Fruit fly (Drosophila melanogaster) whole organism, embryonic: ENCODE results near the gene Fbp1.

Experiments used
- ATbp ChIP-seq: fragments of 200-800 bp; sonication (Bioruptor generic); optimal IDR thresholded peaks from 2 replicates; lab custom pipeline; 2017; ENCODE audit warnings: missing biosample characterization, mild to moderate bottlenecking, missing genetic modification characterization, missing genetic modification reagents
- CG11696 ChIP-seq: fragments of 200-800 bp; sonication (Bioruptor generic); IDR thresholded peaks from 2 replicates; pipeline ENCODE4 v1.3.6; 2022; ENCODE audit warnings: missing biosample characterization, missing genetic modification characterization
- CG1233 ChIP-seq: fragments of 200-800 bp; sonication (Bioruptor generic); optimal IDR thresholded peaks from 4 replicates; lab custom pipeline; 2018; ENCODE audit warnings: missing biosample characterization, mild to moderate bottlenecking, missing genetic modification characterization
- CG13296 ChIP-seq: fragments of 200-800 bp; sonication (Bioruptor generic); optimal IDR thresholded peaks from 3 replicates; lab custom pipeline; 2018; ENCODE audit warnings: missing biosample characterization, mild to moderate bottlenecking, missing genetic modification characterization
- CG15011 ChIP-seq: fragments of 200-800 bp; sonication (Bioruptor generic); optimal IDR thresholded peaks from 3 replicates; lab custom pipeline; 2018; ENCODE audit warnings: missing biosample characterization, mild to moderate bottlenecking, missing genetic modification characterization
- CG17385 ChIP-seq: fragments of 200-800 bp; sonication (Bioruptor generic); optimal IDR thresholded peaks from 3 replicates; lab custom pipeline; 2018; ENCODE audit warnings: missing biosample characterization, mild to moderate bottlenecking, missing genetic modification characterization
- CG18619 ChIP-seq: fragments of 200-800 bp; sonication (Bioruptor generic); optimal IDR thresholded peaks from 3 replicates; lab custom pipeline; 2017; ENCODE audit warnings: missing biosample characterization, mild to moderate bottlenecking, missing genetic modification characterization
- CG18764 ChIP-seq: fragments of 200-800 bp; sonication (Bioruptor generic); optimal IDR thresholded peaks from 3 replicates; lab custom pipeline; 2016; ENCODE audit warnings: missing biosample characterization, missing genetic modification characterization
- CG30403 ChIP-seq: fragments of 200-800 bp; sonication (Bioruptor generic); optimal IDR thresholded peaks from 3 replicates; lab custom pipeline; 2016; ENCODE audit warnings: missing biosample characterization, missing genetic modification characterization
- CG32767 ChIP-seq: fragments of 200-800 bp; sonication (Bioruptor generic); IDR thresholded peaks from 2 replicates; pipeline ENCODE4 v1.3.6; 2022; ENCODE audit warnings: missing biosample characterization, missing genetic modification characterization
- CG34422 ChIP-seq: fragments of 200-800 bp; sonication (Bioruptor generic); IDR thresholded peaks from 3 replicates; pipeline ENCODE4 v1.3.6; 2022; ENCODE audit warnings: missing biosample characterization, missing genetic modification characterization
- CG6272 ChIP-seq: fragments of 200-800 bp; sonication (Bioruptor generic); IDR thresholded peaks from 2 replicates; pipeline ENCODE4 v1.3.6; 2022; ENCODE audit warnings: missing biosample characterization, missing genetic modification characterization
- CG9797 ChIP-seq: fragments of 200-800 bp; sonication (Bioruptor generic); optimal IDR thresholded peaks from 3 replicates; lab custom pipeline; 2018; ENCODE audit warnings: missing biosample characterization, mild to moderate bottlenecking, missing genetic modification characterization
- CoRest ChIP-seq: fragments of 200-800 bp; sonication (Bioruptor generic); optimal IDR thresholded peaks from 3 replicates; lab custom pipeline; 2018; ENCODE audit warnings: missing biosample characterization, mild to moderate bottlenecking, missing genetic modification characterization, moderate library complexity
- D19A ChIP-seq: fragments of 200-800 bp; optimal IDR thresholded peaks from 3 replicates; lab custom pipeline; 2019; ENCODE audit warnings: missing biosample characterization, mild to moderate bottlenecking, missing genetic modification characterization, moderate library complexity
- E2f2 ChIP-seq: fragments of 200-800 bp; sonication (Bioruptor generic); IDR thresholded peaks from 2 replicates; pipeline ENCODE4 v1.3.6; 2022; ENCODE audit warnings: missing biosample characterization, missing genetic modification characterization
- Ets65A ChIP-seq: fragments of 200-800 bp; sonication (Bioruptor generic); peaks from one replicate; lab custom pipeline; 2016; ENCODE audit warnings: missing biosample characterization, missing genetic modification characterization
- H2.0 ChIP-seq: fragments of 200-800 bp; sonication (Bioruptor generic); IDR thresholded peaks from 2 replicates; pipeline ENCODE4 v1.3.6; 2022; ENCODE audit warnings: missing biosample characterization, missing genetic modification characterization
- Hey ChIP-seq: fragments of 200-800 bp; sonication (Bioruptor generic); optimal IDR thresholded peaks from 3 replicates; lab custom pipeline; 2018; ENCODE audit warnings: missing biosample characterization, mild to moderate bottlenecking, missing genetic modification characterization
- Hr51 ChIP-seq, 2 experiments: fragments of 200-800 bp; sonication (Bioruptor generic); optimal IDR thresholded peaks; 2 replicates in 1 of 2; 3 replicates in 1 of 2; lab custom pipeline; 2016 to 2018; ENCODE audit warnings: missing biosample characterization in 2 of 2, missing genetic modification characterization in 2 of 2, mild to moderate bottlenecking in 1 of 2, moderate library complexity in 1 of 2
- Lhr ChIP-seq: fragments of 200-800 bp; sonication (Bioruptor generic); optimal IDR thresholded peaks from 3 replicates; lab custom pipeline; 2017; ENCODE audit warnings: mild to moderate bottlenecking, missing biosample characterization, missing genetic modification reagents, missing genetic modification characterization
- Sox100B ChIP-seq: fragments of 200-800 bp; sonication (Bioruptor generic); optimal IDR thresholded peaks from 3 replicates; lab custom pipeline; 2018; ENCODE audit warnings: missing biosample characterization, mild to moderate bottlenecking, missing genetic modification characterization
- Ssrp ChIP-seq: fragments of 200-800 bp; sonication (Bioruptor generic); optimal IDR thresholded peaks from 2 replicates; lab custom pipeline; 2018; ENCODE audit warnings: missing biosample characterization, mild to moderate bottlenecking, missing genetic modification characterization, moderate library complexity
- az2 ChIP-seq: fragments of 200-800 bp; sonication (Bioruptor generic); optimal IDR thresholded peaks from 3 replicates; lab custom pipeline; 2016; ENCODE audit warnings: missing biosample characterization, missing genetic modification characterization
- gem ChIP-seq: fragments of 200-800 bp; sonication (Bioruptor generic); optimal IDR thresholded peaks from 2 replicates; lab custom pipeline; 2019; ENCODE audit warnings: missing biosample characterization, mild to moderate bottlenecking, missing genetic modification characterization, moderate library complexity
- grau ChIP-seq: fragments of 200-800 bp; optimal IDR thresholded peaks from 3 replicates; lab custom pipeline; 2019; ENCODE audit warnings: missing biosample characterization, mild to moderate bottlenecking, missing genetic modification characterization, moderate library complexity
- insv ChIP-seq, 2 experiments: fragments of 200-800 bp; sonication (Bioruptor generic); optimal IDR thresholded peaks; 3 replicates each; lab custom pipeline; 2016 to 2018; ENCODE audit warnings: missing biosample characterization in 2 of 2, missing genetic modification characterization in 2 of 2
- kay ChIP-seq: fragments of 200-800 bp; sonication (Bioruptor generic); optimal IDR thresholded peaks from 2 replicates; lab custom pipeline; 2016; ENCODE audit warnings: missing biosample characterization, missing genetic modification characterization
- lilli ChIP-seq: fragments of 200-800 bp; sonication (Bioruptor generic); optimal IDR thresholded peaks from 3 replicates; lab custom pipeline; 2016; ENCODE audit warnings: missing biosample characterization, missing genetic modification characterization
- p53 ChIP-seq: fragments of 200-800 bp; sonication (Bioruptor generic); optimal IDR thresholded peaks from 2 replicates; lab custom pipeline; 2016; ENCODE audit warnings: missing biosample characterization, missing genetic modification characterization
- pzg ChIP-seq: fragments of 200-800 bp; sonication (Bioruptor generic); optimal IDR thresholded peaks from 3 replicates; lab custom pipeline; 2018; ENCODE audit warnings: missing biosample characterization, mild to moderate bottlenecking, missing genetic modification characterization, moderate library complexity
- sisA ChIP-seq: fragments of 200-800 bp; sonication (Bioruptor generic); IDR thresholded peaks from 2 replicates; pipeline ENCODE4 v1.3.6; 2022; ENCODE audit warnings: missing biosample characterization, missing genetic modification characterization
- slbo ChIP-seq: fragments of 200-800 bp; sonication (Bioruptor generic); IDR thresholded peaks from 2 replicates; pipeline ENCODE4 v1.3.6; 2022; ENCODE audit warnings: missing biosample characterization, missing genetic modification characterization
- tio ChIP-seq: fragments of 200-800 bp; sonication (Bioruptor generic); optimal IDR thresholded peaks from 2 replicates; lab custom pipeline; 2017; ENCODE audit warnings: missing biosample characterization, missing genetic modification characterization, inconsistent platforms
- wor ChIP-seq: fragments of 200-800 bp; sonication (Bioruptor generic); IDR thresholded peaks from 2 replicates; pipeline ENCODE4 v1.3.6; 2022; ENCODE audit warnings: missing biosample characterization, missing genetic modification characterization

Fbp1 gene

DNA sequence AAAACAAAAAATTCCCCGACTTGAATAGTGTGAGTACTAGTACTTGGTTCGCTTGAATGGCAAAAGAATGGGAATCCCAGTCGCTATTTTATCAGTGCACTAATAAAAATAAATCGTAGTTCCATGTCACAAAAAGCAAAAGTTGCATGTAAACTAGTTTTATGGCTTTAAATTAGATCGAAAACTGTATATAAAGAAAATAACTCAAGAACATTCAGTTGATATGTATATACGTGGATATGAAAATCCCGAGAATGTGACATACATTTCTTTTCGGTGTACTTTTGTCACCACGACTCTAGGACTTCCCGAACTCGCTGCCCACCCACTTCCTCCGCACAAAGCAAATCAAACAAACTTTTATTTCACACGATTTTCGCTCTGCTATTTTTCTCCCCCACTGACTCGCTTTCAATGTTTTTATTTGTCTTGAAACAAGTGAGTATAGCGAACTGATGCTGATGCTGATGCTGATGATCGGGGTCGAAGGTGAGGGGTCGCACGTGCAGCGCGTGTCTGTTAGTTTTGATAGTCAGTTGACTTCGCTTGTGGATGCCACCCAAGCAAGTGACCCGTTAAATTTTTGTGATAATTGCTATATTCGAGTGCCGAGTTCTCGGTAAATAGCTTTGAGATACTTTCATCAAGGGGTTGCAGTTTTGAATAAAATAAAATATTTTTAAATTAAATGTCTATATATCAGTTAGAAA lies 3.7 kb upstream of the Fbp1 start (continued):
- TF ChIP-seq az2 (GFP tag; lab: Kevin White, UChicago) = peak; percentile 34
- peak; percentile 7 for TF ChIP-seq CoRest (tag; lab: Kevin White, UChicago)
- no peak for TF ChIP-seq p53
- peak; percentile 55 for TF ChIP-seq gem (tag; lab: Kevin White, UChicago)
- no peak for TF ChIP-seq CG15011 (GFP tag; lab: Kevin White, UChicago)
- 0 out of 2 replicates have a peak, but pooled peaks have one; percentile 29 for TF ChIP-seq sisA (GFP tag; lab: Robert Waterston, UW)
- TF ChIP-seq CG32767 (GFP tag; lab: Robert Waterston, UW) = no peak
- TF ChIP-seq CG11696 (GFP tag; lab: Robert Waterston, UW) = no peak
- no peak for TF ChIP-seq Hr51 (GFP tag; optimal IDR thresholded peaks at IDR 0.05; lab: Kevin White, UChicago)
- TF ChIP-seq wor (GFP tag; lab: Robert Waterston, UW) = peak; percentile 20; the same call in 1 of the 2 replicates
- TF ChIP-seq, all 482 proteins: peak for 47

- TF ChIP-seq insv (GFP tag; optimal IDR thresholded peaks at IDR 0.05; lab: Kevin White, UChicago) (no peak), Sox100B (GFP tag; lab: Kevin White, UChicago) (no peak), Lhr (GFP tag; lab: Kevin White, UChicago) (no peak), slbo (GFP tag; lab: Robert Waterston, UW) (no peak), CG17385 (GFP tag; lab: Kevin White, UChicago) (no peak), pzg (GFP tag; lab: Kevin White, UChicago) (no peak), tio (GFP tag; lab: Kevin White, UChicago) (no peak), CG30403 (GFP tag; lab: Kevin White, UChicago) (no peak), CG18619 (GFP tag; lab: Kevin White, UChicago) (no peak), p53 (no peak), CG1233 (GFP tag; lab: Kevin White, UChicago) (no peak), grau (tag; lab: Kevin White, UChicago) (no peak), CG6272 (GFP tag; lab: Robert Waterston, UW) (no peak), Ssrp (tag; lab: Kevin White, UChicago) (no peak), CG13296 (no peak), E2f2 (GFP tag; lab: Robert Waterston, UW) (no peak), kay (GFP tag; lab: Kevin White, UChicago) (no peak), CG34422 (GFP tag; lab: Robert Waterston, UW) (no peak), ATbp (GFP tag; lab: Kevin White, UChicago) (no peak), CG9797 (GFP tag; lab: Kevin White, UChicago) (no peak)
Measured at dm6 chr3L:14100058-14100457, 2.2 kb upstream of the Fbp1 start.

DNA sequence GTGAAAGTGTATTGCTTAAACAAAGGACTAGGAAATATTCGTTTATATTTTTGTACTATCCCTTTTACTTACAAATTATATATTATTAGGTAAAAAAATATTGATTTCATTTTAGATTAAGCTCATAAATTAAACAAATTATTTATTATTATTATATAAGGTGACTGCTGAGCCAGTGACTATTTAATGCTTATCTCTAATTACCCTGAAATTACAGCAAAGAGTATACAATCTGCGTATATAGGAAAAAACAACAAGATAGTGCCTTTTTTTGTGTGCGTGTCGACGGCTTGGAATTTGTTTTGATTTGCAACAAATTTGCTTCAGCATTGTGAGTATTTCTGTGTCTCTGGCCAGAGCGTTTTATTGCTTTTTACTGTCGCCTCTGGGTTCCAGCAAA lies 8.3 kb downstream of the Fbp1 start:
- TF ChIP-seq lilli (GFP tag; lab: Kevin White, UChicago) (no peak), D19A (peak; percentile 90)

dm6 chr3L:14089010-14089409 lies 8.8 kb downstream of the Fbp1 start:
- TF ChIP-seq Hey (peak; percentile 17), CG18764 (no peak), H2.0 (GFP tag; lab: Robert Waterston, UW) (0 out of 2 replicates have a peak, but pooled peaks have one; percentile 7), Ets65A (GFP tag; lab: Kevin White, UChicago) (peak; percentile 90)
